Worm (Caenorhabditis elegans) whole organism, L4 larva: Measurements from ENCODE around the gene Y102E9.5.

Source experiments
- aha-1 ChIP-seq: fragments of 150-350 bp; peaks from one replicate; lab custom pipeline; 2014; ENCODE audit warnings: missing biosample characterization, missing genetic modification characterization
- ces-1 ChIP-seq: fragments of 150-350 bp; sonication (generic microtip); optimal IDR thresholded peaks from 4 replicates; lab custom pipeline; 2014; ENCODE audit warnings: missing biosample characterization, missing genetic modification reagents, missing genetic modification characterization
- daf-19 ChIP-seq: fragments of 200-800 bp; sonication (Bioruptor generic); conservative IDR thresholded peaks from 2 replicates; pipeline ENCODE4 v1.3.6; 2022; ENCODE audit warnings: missing genetic modification characterization, missing compliant biosample characterization
- dmd-9 ChIP-seq: fragments of 200-800 bp; sonication (Bioruptor generic); IDR thresholded peaks from 2 replicates; pipeline ENCODE4 v1.3.6; 2022; ENCODE audit warnings: missing genetic modification reagents, missing genetic modification characterization, missing compliant biosample characterization
- fkh-10 ChIP-seq: fragments of 150-350 bp; optimal IDR thresholded peaks from 2 replicates; lab custom pipeline; 2014; ENCODE audit warnings: missing biosample characterization, missing genetic modification reagents, missing genetic modification characterization
- gei-8 ChIP-seq: fragments of 200-800 bp; sonication (Bioruptor generic); optimal IDR thresholded peaks from 2 replicates; lab custom pipeline; 2018; ENCODE audit warnings: mild to moderate bottlenecking, missing genetic modification characterization, missing compliant biosample characterization
- madf-5 ChIP-seq, 2 experiments: fragments of 200-800 bp; sonication (Bioruptor generic); IDR thresholded peaks; 2 replicates each; pipeline ENCODE4 v1.3.6; 2022; ENCODE audit warnings: missing compliant biosample characterization in 2 of 2, missing genetic modification characterization in 2 of 2
- rbr-2 ChIP-seq: sonication (generic microtip); optimal IDR thresholded peaks from 2 replicates; lab custom pipeline; 2016; ENCODE audit warnings: missing genotype, missing genetic modification characterization, missing compliant biosample characterization
- unc-62 ChIP-seq, 3 experiments: fragments of 150-350 bp in 1 of 3; sonication (generic microtip); optimal IDR thresholded peaks in 2 of 3; peaks in 1 of 3; 1 replicate in 1 of 3; 2 replicates in 2 of 3; lab custom pipeline; 2014 to 2017; ENCODE audit warnings: missing biosample characterization in 3 of 3, missing genetic modification characterization in 3 of 3, missing genetic modification reagents in 3 of 3, missing genotype in 1 of 3

Gene Y102E9.5

ce11 chrIII:6681790-6682189 lies 48.3 kb downstream of the Y102E9.5 start:
- peak; percentile 79 for TF ChIP-seq fkh-10 (GFP tag; lab: Kevin White, UChicago)
- TF ChIP-seq rbr-2 (tag; lab: Kevin White, UChicago) = no peak
- peak in 1 of 2 experiments; percentile 11 for TF ChIP-seq unc-62 (GFP tag; optimal IDR thresholded peaks at IDR 0.05 in 1 of 2; lab: Kevin White, UChicago)
- no peak for TF ChIP-seq unc-62 (tag; optimal IDR thresholded peaks at IDR 0.05; lab: Kevin White, UChicago)
- TF ChIP-seq ces-1 (GFP tag; lab: Kevin White, UChicago) = peak; percentile 32

- no peak for TF ChIP-seq daf-19 (GFP tag; lab: Robert Waterston, UW)
- no peak for TF ChIP-seq madf-5 (GFP tag; IDR thresholded peaks at IDR 0.05; lab: Robert Waterston, UW)
- TF ChIP-seq unc-62 (GFP tag; optimal IDR thresholded peaks at IDR 0.05 in 1 of 2; lab: Kevin White, UChicago) = peak in 1 of 2 experiments; percentile 93
- no peak for TF ChIP-seq unc-62 (tag; optimal IDR thresholded peaks at IDR 0.05; lab: Kevin White, UChicago)
- TF ChIP-seq, all 104 proteins: peak for 1
Measured at ce11 chrIII:6680963-6681362, 49.1 kb downstream of the Y102E9.5 start.

ce11 chrIII:6679323-6679722 lies 50.8 kb downstream of the Y102E9.5 start:
- TF ChIP-seq dmd-9 (GFP tag; lab: Robert Waterston, UW) (no peak), gei-8 (GFP tag; lab: Kevin White, UChicago) (no peak), aha-1 (peak; percentile 58)
